Fruit fly (Drosophila melanogaster) whole organism, embryonic: ENCODE data around the gene Ppm1.

Experiments used
- Abd-B ChIP-seq: fragments of 200-800 bp; sonication (Bioruptor generic); optimal IDR thresholded peaks from 2 replicates; lab custom pipeline; 2018; ENCODE audit warnings: missing biosample characterization, mild to moderate bottlenecking, missing genetic modification characterization, moderate library complexity
- CG12391 ChIP-seq: fragments of 200-800 bp; sonication (Bioruptor generic); optimal IDR thresholded peaks from 3 replicates; lab custom pipeline; 2018; ENCODE audit warnings: missing biosample characterization, mild to moderate bottlenecking, missing genetic modification characterization, moderate library complexity
- CG12769 ChIP-seq: fragments of 200-800 bp; sonication (Bioruptor generic); optimal IDR thresholded peaks from 2 replicates; lab custom pipeline; 2019; ENCODE audit warnings: missing biosample characterization, mild to moderate bottlenecking, missing genetic modification characterization, moderate library complexity
- CG14014 ChIP-seq: fragments of 200-800 bp; sonication (Bioruptor generic); IDR thresholded peaks from 2 replicates; pipeline ENCODE4 v1.3.6; 2022; ENCODE audit warnings: missing biosample characterization, missing genetic modification characterization
- CG17359 ChIP-seq: fragments of 200-800 bp; sonication (Bioruptor generic); optimal IDR thresholded peaks from 3 replicates; lab custom pipeline; 2018; ENCODE audit warnings: missing biosample characterization, mild to moderate bottlenecking, missing genetic modification characterization, moderate library complexity
- CG17385 ChIP-seq: fragments of 200-800 bp; sonication (Bioruptor generic); optimal IDR thresholded peaks from 3 replicates; lab custom pipeline; 2018; ENCODE audit warnings: missing biosample characterization, mild to moderate bottlenecking, missing genetic modification characterization
- CG18262 ChIP-seq: fragments of 200-800 bp; optimal IDR thresholded peaks from 3 replicates; lab custom pipeline; 2019; ENCODE audit warnings: missing biosample characterization, mild to moderate bottlenecking, missing genetic modification characterization, moderate library complexity
- CG2116 ChIP-seq: fragments of 200-800 bp; sonication (Bioruptor generic); optimal IDR thresholded peaks from 3 replicates; lab custom pipeline; 2018; ENCODE audit warnings: missing biosample characterization, mild to moderate bottlenecking, missing genetic modification characterization
- CG2678 ChIP-seq: fragments of 200-800 bp; sonication (Bioruptor generic); optimal IDR thresholded peaks from 3 replicates; lab custom pipeline; 2019; ENCODE audit warnings: missing biosample characterization, mild to moderate bottlenecking, missing genetic modification characterization, moderate library complexity
- CG2712 ChIP-seq: fragments of 200-800 bp; optimal IDR thresholded peaks from 3 replicates; lab custom pipeline; 2019; ENCODE audit warnings: missing biosample characterization, mild to moderate bottlenecking, missing genetic modification characterization, moderate library complexity
- CG30431 ChIP-seq: fragments of 200-800 bp; sonication (Bioruptor generic); optimal IDR thresholded peaks from 2 replicates; lab custom pipeline; 2017; ENCODE audit warnings: missing biosample characterization, missing genetic modification characterization
- CG32532 ChIP-seq: fragments of 200-800 bp; sonication (Bioruptor generic); IDR thresholded peaks from 2 replicates; pipeline ENCODE4 v1.3.6; 2022; ENCODE audit warnings: missing biosample characterization, missing genetic modification characterization
- CG32772 ChIP-seq: fragments of 200-800 bp; sonication (Bioruptor generic); IDR thresholded peaks from 2 replicates; pipeline ENCODE4 v1.3.6; 2022; ENCODE audit warnings: missing biosample characterization, missing genetic modification characterization
- CG3838 ChIP-seq: fragments of 200-800 bp; sonication (Bioruptor generic); optimal IDR thresholded peaks from 3 replicates; lab custom pipeline; 2016; ENCODE audit warnings: missing biosample characterization, missing genetic modification characterization
- CG4328 ChIP-seq: fragments of 200-800 bp; sonication (Bioruptor generic); optimal IDR thresholded peaks from 3 replicates; lab custom pipeline; 2017; ENCODE audit warnings: missing biosample characterization, missing genetic modification reagents, missing genetic modification characterization
- CG4854 ChIP-seq: fragments of 200-800 bp; sonication (Bioruptor generic); optimal IDR thresholded peaks from 2 replicates; lab custom pipeline; 2016; ENCODE audit warnings: missing biosample characterization, missing genetic modification characterization, inconsistent platforms
- CG6813 ChIP-seq: fragments of 200-800 bp; sonication (Bioruptor generic); optimal IDR thresholded peaks from 2 replicates; lab custom pipeline; 2017; ENCODE audit warnings: missing biosample characterization, missing genetic modification characterization, mild to moderate bottlenecking, moderate library complexity, missing genetic modification reagents
- CG8388 ChIP-seq: fragments of 200-800 bp; sonication (Bioruptor generic); optimal IDR thresholded peaks from 2 replicates; lab custom pipeline; 2019; ENCODE audit warnings: missing biosample characterization, mild to moderate bottlenecking, missing genetic modification characterization, moderate library complexity
- Dip2 ChIP-seq: fragments of 200-800 bp; sonication (Bioruptor generic); IDR thresholded peaks from 2 replicates; pipeline ENCODE4 v1.3.6; 2022; ENCODE audit warnings: missing biosample characterization, missing genetic modification characterization
- Dp ChIP-seq: fragments of 200-800 bp; sonication (Bioruptor generic); optimal IDR thresholded peaks from 2 replicates; lab custom pipeline; 2018; ENCODE audit warnings: missing biosample characterization, mild to moderate bottlenecking, missing genetic modification characterization, moderate library complexity
- Drgx ChIP-seq: fragments of 200-800 bp; sonication (Bioruptor generic); IDR thresholded peaks from 2 replicates; pipeline ENCODE4 v1.3.6; 2022; ENCODE audit warnings: missing biosample characterization, missing genetic modification characterization
- Ets97D ChIP-seq: fragments of 200-800 bp; sonication (Bioruptor generic); optimal IDR thresholded peaks from 3 replicates; lab custom pipeline; 2016; ENCODE audit warnings: missing biosample characterization, missing genetic modification characterization
- Fer3 ChIP-seq: fragments of 200-800 bp; sonication (Bioruptor generic); optimal IDR thresholded peaks from 2 replicates; lab custom pipeline; 2018; ENCODE audit warnings: missing biosample characterization, mild to moderate bottlenecking, missing genetic modification characterization, moderate library complexity
- Hmx ChIP-seq: fragments of 200-800 bp; sonication (Bioruptor generic); optimal IDR thresholded peaks from 2 replicates; lab custom pipeline; 2016; ENCODE audit warnings: missing biosample characterization, missing genetic modification characterization
- MBD-R2 ChIP-seq: fragments of 200-800 bp; sonication (Bioruptor generic); IDR thresholded peaks from 2 replicates; pipeline ENCODE4 v1.3.6; 2022; ENCODE audit warnings: missing biosample characterization, missing genetic modification characterization
- MESR4 ChIP-seq: fragments of 200-800 bp; sonication (Bioruptor generic); optimal IDR thresholded peaks from 2 replicates; lab custom pipeline; 2018; ENCODE audit warnings: missing biosample characterization, mild to moderate bottlenecking, missing genetic modification characterization, moderate library complexity
- NC2β ChIP-seq: fragments of 200-800 bp; sonication (Bioruptor generic); optimal IDR thresholded peaks from 2 replicates; lab custom pipeline; 2016; ENCODE audit warnings: missing biosample characterization, missing genetic modification characterization
- Neu2 ChIP-seq: fragments of 200-800 bp; sonication (Bioruptor generic); optimal IDR thresholded peaks from 3 replicates; lab custom pipeline; 2016; ENCODE audit warnings: missing biosample characterization, missing genetic modification characterization, borderline replicate concordance
- Opbp ChIP-seq: fragments of 200-800 bp; sonication (Bioruptor generic); IDR thresholded peaks from 3 replicates; pipeline ENCODE4 v1.3.6; 2022; ENCODE audit warnings: missing biosample characterization, missing genetic modification characterization; ENCODE audit not compliant: partially characterized antibody
- Sin3A ChIP-seq: fragments of >200 bp; optimal IDR thresholded peaks from 2 replicates; lab custom pipeline; 2018
- al ChIP-seq: fragments of 200-800 bp; sonication (Bioruptor generic); IDR thresholded peaks from 2 replicates; pipeline ENCODE4 v1.3.6; 2022; ENCODE audit warnings: missing biosample characterization, missing genetic modification characterization
- ash1 ChIP-seq: fragments of 200-800 bp; sonication (Bioruptor generic); optimal IDR thresholded peaks from 2 replicates; lab custom pipeline; 2018; ENCODE audit warnings: missing biosample characterization, mild to moderate bottlenecking, missing genetic modification characterization
- ato ChIP-seq: fragments of 200-800 bp; sonication (Bioruptor generic); IDR thresholded peaks from 2 replicates; pipeline ENCODE4 v1.3.6; 2022; ENCODE audit warnings: missing biosample characterization, missing genetic modification characterization; ENCODE audit not compliant: partially characterized antibody
- bigmax ChIP-seq: fragments of 200-800 bp; sonication (Bioruptor generic); optimal IDR thresholded peaks from 2 replicates; lab custom pipeline; 2018; ENCODE audit warnings: missing biosample characterization, mild to moderate bottlenecking, missing genetic modification characterization
- cg ChIP-seq: fragments of 200-800 bp; sonication (Bioruptor generic); optimal IDR thresholded peaks from 3 replicates; lab custom pipeline; 2019; ENCODE audit warnings: missing biosample characterization, mild to moderate bottlenecking, missing genetic modification characterization, moderate library complexity
- chif ChIP-seq, 2 experiments: fragments of 200-800 bp; sonication (Bioruptor generic); optimal IDR thresholded peaks; 3 replicates each; lab custom pipeline; 2016; ENCODE audit warnings: missing biosample characterization in 2 of 2, missing genetic modification characterization in 2 of 2
- chm ChIP-seq: fragments of 200-800 bp; sonication (Bioruptor generic); IDR thresholded peaks from 2 replicates; pipeline ENCODE4 v1.3.6; 2022; ENCODE audit warnings: missing biosample characterization, missing genetic modification characterization
- fru ChIP-seq: fragments of >200 bp; optimal IDR thresholded peaks from 2 replicates; lab custom pipeline; 2017
- gsb-n ChIP-seq: fragments of 200-800 bp; sonication (Bioruptor generic); optimal IDR thresholded peaks from 3 replicates; lab custom pipeline; 2018; ENCODE audit warnings: missing biosample characterization, mild to moderate bottlenecking, missing genetic modification characterization
- her ChIP-seq: fragments of 200-800 bp; sonication (Bioruptor generic); optimal IDR thresholded peaks from 2 replicates; lab custom pipeline; 2016; ENCODE audit warnings: missing biosample characterization, missing genetic modification characterization
- ind ChIP-seq: fragments of 200-800 bp; sonication (Bioruptor generic); optimal IDR thresholded peaks from 3 replicates; lab custom pipeline; 2016; ENCODE audit warnings: missing biosample characterization, missing genetic modification characterization
- oc ChIP-seq: fragments of 200-800 bp; sonication (Bioruptor generic); optimal IDR thresholded peaks from 2 replicates; lab custom pipeline; 2018; ENCODE audit warnings: missing biosample characterization, mild to moderate bottlenecking, missing genetic modification characterization, moderate library complexity
- odd ChIP-seq: fragments of 200-800 bp; sonication (Bioruptor generic); optimal IDR thresholded peaks from 2 replicates; lab custom pipeline; 2017; ENCODE audit warnings: missing biosample characterization, mild to moderate bottlenecking, missing genetic modification characterization
- org-1 ChIP-seq: fragments of 200-800 bp; sonication (Bioruptor generic); optimal IDR thresholded peaks from 2 replicates; lab custom pipeline; 2017; ENCODE audit warnings: missing biosample characterization, missing genetic modification characterization
- p53 ChIP-seq: fragments of 200-800 bp; sonication (Bioruptor generic); optimal IDR thresholded peaks from 2 replicates; lab custom pipeline; 2016; ENCODE audit warnings: missing biosample characterization, missing genetic modification characterization
- pb ChIP-seq: fragments of 200-800 bp; sonication (Bioruptor generic); optimal IDR thresholded peaks from 3 replicates; lab custom pipeline; 2016; ENCODE audit warnings: missing biosample characterization, missing genetic modification characterization
- pita ChIP-seq: fragments of 200-800 bp; sonication (Bioruptor generic); optimal IDR thresholded peaks from 2 replicates; lab custom pipeline; 2017; ENCODE audit warnings: missing biosample characterization, mild to moderate bottlenecking, missing genetic modification characterization
- repo ChIP-seq: fragments of 200-800 bp; sonication (Bioruptor generic); optimal IDR thresholded peaks from 2 replicates; lab custom pipeline; 2016; ENCODE audit warnings: missing biosample characterization, missing genetic modification characterization
- slou ChIP-seq: fragments of 200-800 bp; sonication (Bioruptor generic); optimal IDR thresholded peaks from 3 replicates; lab custom pipeline; 2016; ENCODE audit warnings: missing biosample characterization, missing genetic modification characterization
- sug ChIP-seq: fragments of 200-800 bp; optimal IDR thresholded peaks from 2 replicates; lab custom pipeline; 2019; ENCODE audit warnings: missing biosample characterization, mild to moderate bottlenecking, missing genetic modification characterization, moderate library complexity
- twi ChIP-seq: fragments of 200-800 bp; optimal IDR thresholded peaks from 2 replicates; lab custom pipeline; 2019; ENCODE audit warnings: missing biosample characterization, mild to moderate bottlenecking, missing genetic modification characterization, moderate library complexity

The Ppm1 gene

DNA sequence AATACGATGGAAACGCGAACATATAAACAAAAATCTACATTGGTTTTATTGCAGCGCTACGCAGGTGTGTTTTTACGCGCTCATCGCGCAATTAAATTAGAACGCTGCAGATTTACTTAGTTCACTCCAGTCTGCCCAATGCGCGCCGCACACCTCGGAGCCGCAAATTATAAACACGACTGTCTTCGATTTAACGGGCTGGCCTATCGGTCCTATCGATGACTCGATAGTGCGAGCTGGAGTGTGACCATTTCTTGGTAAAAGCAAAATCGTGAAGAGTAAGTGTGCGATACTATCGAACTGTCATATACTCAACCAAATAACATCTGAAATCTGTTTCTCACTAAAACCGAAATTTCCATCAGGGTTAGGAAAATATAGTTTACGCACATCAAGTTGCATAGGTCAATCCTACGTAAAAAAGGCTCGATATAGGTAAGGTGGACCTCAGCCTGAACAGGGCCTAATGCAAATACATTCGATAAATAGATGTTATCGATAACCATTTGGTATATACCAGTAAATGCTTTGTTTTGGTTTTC lies 40.6 kb upstream of the Ppm1 start, which contains the start of the genes klar and BORCS6 (continued):
- no peak for TF ChIP-seq CG4328 (GFP tag; lab: Kevin White, UChicago)
- peak; percentile 67 for TF ChIP-seq ind (GFP tag; lab: Kevin White, UChicago)
- TF ChIP-seq bigmax (GFP tag; lab: Kevin White, UChicago): no peak
- no peak for TF ChIP-seq cg (GFP tag; lab: Kevin White, UChicago)
- peak; percentile 81 for TF ChIP-seq CG12769
- TF ChIP-seq Hmx: no peak
- no peak for TF ChIP-seq CG4854 (GFP tag; lab: Kevin White, UChicago)
- no peak for TF ChIP-seq oc (tag; lab: Kevin White, UChicago)
- TF ChIP-seq fru (lab: Kevin White, UChicago): no peak
- TF ChIP-seq Opbp (GFP tag; lab: Robert Waterston, UW): peak; percentile 95
- TF ChIP-seq repo: no peak
- peak; percentile 22 for TF ChIP-seq CG8388 (GFP tag; lab: Kevin White, UChicago)
- peak; percentile 56 for TF ChIP-seq NC2β (GFP tag; lab: Kevin White, UChicago)
- no peak for TF ChIP-seq org-1 (GFP tag; lab: Kevin White, UChicago)
- TF ChIP-seq CG18262: peak; percentile 27
- TF ChIP-seq pita: no peak
- peak; percentile 93 for TF ChIP-seq CG2116 (GFP tag; lab: Kevin White, UChicago)
- no peak for TF ChIP-seq CG3838
- peak; percentile 20 for TF ChIP-seq slou (GFP tag; lab: Kevin White, UChicago)
- peak; percentile 85 for TF ChIP-seq chm (GFP tag; lab: Robert Waterston, UW)
- TF ChIP-seq ash1 (GFP tag; lab: Kevin White, UChicago): no peak
- peak; percentile 38 to 54 for TF ChIP-seq chif (GFP tag; optimal IDR thresholded peaks at IDR 0.05; lab: Kevin White, UChicago)
- TF ChIP-seq pb (GFP tag; lab: Kevin White, UChicago): peak; percentile 27
- peak; percentile 69 for TF ChIP-seq sug (tag; lab: Kevin White, UChicago)
- TF ChIP-seq Abd-B: peak; percentile 60
- TF ChIP-seq Ets97D (GFP tag; lab: Kevin White, UChicago): peak; percentile 88
- peak; percentile 77 for TF ChIP-seq CG32532 (GFP tag; lab: Robert Waterston, UW)
- peak; percentile 52 for TF ChIP-seq her
- TF ChIP-seq CG17385 (GFP tag; lab: Kevin White, UChicago): peak; percentile 57
- peak; percentile 25 for TF ChIP-seq gsb-n (tag; lab: Kevin White, UChicago)
- TF ChIP-seq Dp (GFP tag; lab: Kevin White, UChicago): peak; percentile 48
- TF ChIP-seq Sin3A (lab: Kevin White, UChicago): peak; percentile 96
- no peak for TF ChIP-seq odd (GFP tag; lab: Kevin White, UChicago)
- no peak for TF ChIP-seq CG30431 (GFP tag; lab: Kevin White, UChicago)
- peak; percentile 35; the same call in 1 of the 2 replicates for TF ChIP-seq CG14014 (GFP tag; lab: Robert Waterston, UW)
- TF ChIP-seq MBD-R2: no peak; the same call in none of the 2 replicates
- TF ChIP-seq MESR4 (GFP tag; lab: Kevin White, UChicago): peak; percentile 42
- TF ChIP-seq CG17359 (tag; lab: Kevin White, UChicago): peak; percentile 10
- no peak for TF ChIP-seq Neu2
- peak; percentile 56 for TF ChIP-seq CG2678 (tag; lab: Kevin White, UChicago)
- TF ChIP-seq twi (tag; lab: Kevin White, UChicago): peak; percentile 37
- peak; percentile 94 for TF ChIP-seq ato (GFP tag; lab: Robert Waterston, UW)
- TF ChIP-seq CG12391 (tag; lab: Kevin White, UChicago): peak; percentile 79
- peak; percentile 64 for TF ChIP-seq al
- peak; percentile 58 for TF ChIP-seq p53
- TF ChIP-seq Drgx (GFP tag; lab: Robert Waterston, UW): no peak
- peak; percentile 75 for TF ChIP-seq CG2712 (tag; lab: Kevin White, UChicago)
- no peak for TF ChIP-seq CG32772 (GFP tag; lab: Robert Waterston, UW)
- TF ChIP-seq Dip2 (GFP tag; lab: Robert Waterston, UW): no peak
- TF ChIP-seq Fer3 (tag; lab: Kevin White, UChicago): peak; percentile 26
- peak; percentile 28 for TF ChIP-seq CG6813 (GFP tag; lab: Kevin White, UChicago)
